Fruit fly (Drosophila melanogaster) whole organism, embryonic: ENCODE data around the gene Pdh.

Experiments
- Adf1 ChIP-seq: fragments of 200-800 bp; sonication (Bioruptor generic); IDR thresholded peaks from 2 replicates; pipeline ENCODE4 v1.3.6; 2022; ENCODE audit warnings: missing biosample characterization, missing genetic modification characterization
- Asciz ChIP-seq: fragments of 200-800 bp; sonication (Bioruptor generic); optimal IDR thresholded peaks from 2 replicates; lab custom pipeline; 2017; ENCODE audit warnings: missing biosample characterization, mild to moderate bottlenecking, missing genetic modification characterization, missing genetic modification reagents
- Atf3 ChIP-seq: fragments of 200-800 bp; sonication (Bioruptor generic); optimal IDR thresholded peaks from 3 replicates; lab custom pipeline; 2016; ENCODE audit warnings: missing biosample characterization, missing genetic modification characterization
- Blimp-1 ChIP-seq: fragments of 200-800 bp; sonication (Bioruptor generic); optimal IDR thresholded peaks from 3 replicates; lab custom pipeline; 2018; ENCODE audit warnings: missing biosample characterization, missing genetic modification characterization, mild to moderate bottlenecking, moderate library complexity, missing genetic modification reagents
- CG11093 ChIP-seq: fragments of 200-800 bp; sonication (Bioruptor generic); IDR thresholded peaks from 3 replicates; pipeline ENCODE4 v1.3.6; 2022; ENCODE audit warnings: missing biosample characterization, missing genetic modification characterization
- CG12769 ChIP-seq: fragments of 200-800 bp; sonication (Bioruptor generic); optimal IDR thresholded peaks from 2 replicates; lab custom pipeline; 2019; ENCODE audit warnings: missing biosample characterization, mild to moderate bottlenecking, missing genetic modification characterization, moderate library complexity
- CG12942 ChIP-seq: fragments of 200-800 bp; sonication (Bioruptor generic); optimal IDR thresholded peaks from 3 replicates; lab custom pipeline; 2016; ENCODE audit warnings: missing biosample characterization, missing genetic modification characterization
- CG14014 ChIP-seq: fragments of 200-800 bp; sonication (Bioruptor generic); IDR thresholded peaks from 2 replicates; pipeline ENCODE4 v1.3.6; 2022; ENCODE audit warnings: missing biosample characterization, missing genetic modification characterization
- CG14441 ChIP-seq: fragments of 200-800 bp; sonication (Bioruptor generic); IDR thresholded peaks from 2 replicates; pipeline ENCODE4 v1.3.6; 2022; ENCODE audit warnings: missing biosample characterization, missing genetic modification characterization
- CG15514 ChIP-seq: fragments of 200-800 bp; sonication (Bioruptor generic); optimal IDR thresholded peaks from 3 replicates; lab custom pipeline; 2017; ENCODE audit warnings: missing biosample characterization, missing genetic modification characterization, mild to moderate bottlenecking, moderate library complexity, missing genetic modification reagents
- CG17385 ChIP-seq: fragments of 200-800 bp; sonication (Bioruptor generic); optimal IDR thresholded peaks from 3 replicates; lab custom pipeline; 2018; ENCODE audit warnings: missing biosample characterization, mild to moderate bottlenecking, missing genetic modification characterization
- CG17568 ChIP-seq: fragments of 200-800 bp; sonication (Bioruptor generic); optimal IDR thresholded peaks from 2 replicates; lab custom pipeline; 2018; ENCODE audit warnings: missing biosample characterization, mild to moderate bottlenecking, missing genetic modification characterization, moderate library complexity
- CG17612 ChIP-seq: fragments of 200-800 bp; sonication (Bioruptor generic); IDR thresholded peaks from 2 replicates; pipeline ENCODE4 v1.3.6; 2022; ENCODE audit warnings: missing biosample characterization, missing genetic modification characterization
- CG17912 ChIP-seq: fragments of 200-800 bp; sonication (Bioruptor generic); optimal IDR thresholded peaks from 2 replicates; lab custom pipeline; 2018; ENCODE audit warnings: missing biosample characterization, mild to moderate bottlenecking, missing genetic modification characterization
- CG2120 ChIP-seq: fragments of 200-800 bp; sonication (Bioruptor generic); optimal IDR thresholded peaks from 3 replicates; lab custom pipeline; 2016; ENCODE audit warnings: missing biosample characterization, missing genetic modification characterization
- CG32532 ChIP-seq: fragments of 200-800 bp; sonication (Bioruptor generic); IDR thresholded peaks from 2 replicates; pipeline ENCODE4 v1.3.6; 2022; ENCODE audit warnings: missing biosample characterization, missing genetic modification characterization
- CG32772 ChIP-seq: fragments of 200-800 bp; sonication (Bioruptor generic); IDR thresholded peaks from 2 replicates; pipeline ENCODE4 v1.3.6; 2022; ENCODE audit warnings: missing biosample characterization, missing genetic modification characterization
- CG33557 ChIP-seq: fragments of 200-800 bp; sonication (Bioruptor generic); optimal IDR thresholded peaks from 2 replicates; lab custom pipeline; 2019; ENCODE audit warnings: missing biosample characterization, mild to moderate bottlenecking, missing genetic modification characterization, moderate library complexity
- CG5953 ChIP-seq: fragments of 200-800 bp; sonication (Bioruptor generic); IDR thresholded peaks from 2 replicates; pipeline ENCODE4 v1.3.6; 2022; ENCODE audit warnings: missing biosample characterization, missing genetic modification characterization
- CG6254 ChIP-seq: fragments of 200-800 bp; sonication (Bioruptor generic); optimal IDR thresholded peaks from 3 replicates; lab custom pipeline; 2017; ENCODE audit warnings: mild to moderate bottlenecking, missing biosample characterization, missing genetic modification reagents, missing genetic modification characterization
- CG6791 ChIP-seq: fragments of 200-800 bp; sonication (Bioruptor generic); IDR thresholded peaks from 3 replicates; pipeline ENCODE4 v1.3.6; 2022; ENCODE audit warnings: missing biosample characterization, missing genetic modification characterization; ENCODE audit not compliant: partially characterized antibody
- CG7839 ChIP-seq: fragments of 200-800 bp; sonication (Bioruptor generic); optimal IDR thresholded peaks from 3 replicates; lab custom pipeline; 2018; ENCODE audit warnings: missing biosample characterization, mild to moderate bottlenecking, missing genetic modification characterization, moderate library complexity
- CG9727 ChIP-seq: fragments of 200-800 bp; sonication (Bioruptor generic); optimal IDR thresholded peaks from 3 replicates; lab custom pipeline; 2017; ENCODE audit warnings: missing biosample characterization, mild to moderate bottlenecking, missing genetic modification characterization
- D19B ChIP-seq: fragments of 200-800 bp; sonication (Bioruptor generic); optimal IDR thresholded peaks from 2 replicates; lab custom pipeline; 2017; ENCODE audit warnings: missing biosample characterization, mild to moderate bottlenecking, missing genetic modification characterization
- Dll ChIP-seq: fragments of 200-800 bp; sonication (Bioruptor generic); IDR thresholded peaks from 4 replicates; pipeline ENCODE4 v1.3.6; 2022; ENCODE audit warnings: missing biosample characterization, missing genetic modification characterization; ENCODE audit not compliant: partially characterized antibody
- Doc2 ChIP-seq: fragments of 200-800 bp; sonication (Bioruptor generic); IDR thresholded peaks from 2 replicates; pipeline ENCODE4 v1.3.6; 2022; ENCODE audit warnings: missing biosample characterization, missing genetic modification characterization
- Drgx ChIP-seq: fragments of 200-800 bp; sonication (Bioruptor generic); IDR thresholded peaks from 2 replicates; pipeline ENCODE4 v1.3.6; 2022; ENCODE audit warnings: missing biosample characterization, missing genetic modification characterization
- ERR ChIP-seq: fragments of 200-800 bp; sonication (Bioruptor generic); optimal IDR thresholded peaks from 2 replicates; lab custom pipeline; 2016; ENCODE audit warnings: missing biosample characterization, missing genetic modification characterization
- Mes4 ChIP-seq: fragments of 200-800 bp; sonication (Bioruptor generic); optimal IDR thresholded peaks from 2 replicates; lab custom pipeline; 2016; ENCODE audit warnings: missing biosample characterization, missing genetic modification characterization
- NFAT ChIP-seq: fragments of 200-800 bp; sonication (Bioruptor generic); IDR thresholded peaks from 2 replicates; pipeline ENCODE4 v1.3.6; 2022; ENCODE audit warnings: missing biosample characterization, missing genetic modification characterization
- Stat92E ChIP-seq, 3 experiments: fragments of >200 bp in 2 of 3; fragments of 200-800 bp in 1 of 3; sonication (Bioruptor generic) in 1 of 3; optimal IDR thresholded peaks; 2 replicates each; lab custom pipeline; 2017 to 2019; ENCODE audit warnings: missing biosample characterization in 3 of 3, missing genetic modification characterization in 3 of 3, mild to moderate bottlenecking in 1 of 3, moderate library complexity in 1 of 3
- ara ChIP-seq: fragments of 200-800 bp; sonication (Bioruptor generic); IDR thresholded peaks from 2 replicates; pipeline ENCODE4 v1.3.6; 2022; ENCODE audit warnings: missing biosample characterization, missing genetic modification characterization
- bbx ChIP-seq: fragments of 200-800 bp; sonication (Bioruptor generic); IDR thresholded peaks from 2 replicates; pipeline ENCODE4 v1.3.6; 2022; ENCODE audit warnings: missing biosample characterization, missing genetic modification characterization; ENCODE audit not compliant: partially characterized antibody
- cato ChIP-seq: fragments of 200-800 bp; sonication (Bioruptor generic); optimal IDR thresholded peaks from 2 replicates; lab custom pipeline; 2016; ENCODE audit warnings: missing biosample characterization, missing genetic modification characterization, borderline replicate concordance
- caup ChIP-seq: fragments of 200-800 bp; sonication (Bioruptor generic); optimal IDR thresholded peaks from 3 replicates; lab custom pipeline; 2017; ENCODE audit warnings: missing biosample characterization, mild to moderate bottlenecking, missing genetic modification characterization, moderate library complexity; ENCODE audit not compliant: severe bottlenecking
- croc ChIP-seq: fragments of 200-800 bp; sonication (Bioruptor generic); conservative IDR thresholded peaks from 3 replicates; pipeline ENCODE4 v1.3.6; 2022; ENCODE audit warnings: missing biosample characterization, missing genetic modification characterization
- ems ChIP-seq: fragments of 200-800 bp; sonication (Bioruptor generic); optimal IDR thresholded peaks from 3 replicates; lab custom pipeline; 2016; ENCODE audit warnings: missing biosample characterization, missing genetic modification characterization
- fru ChIP-seq: fragments of >200 bp; optimal IDR thresholded peaks from 2 replicates; lab custom pipeline; 2017
- gcm2 ChIP-seq: fragments of 200-800 bp; sonication (Bioruptor generic); optimal IDR thresholded peaks from 2 replicates; lab custom pipeline; 2016; ENCODE audit warnings: missing biosample characterization, missing genetic modification characterization
- gem ChIP-seq: fragments of 200-800 bp; sonication (Bioruptor generic); optimal IDR thresholded peaks from 2 replicates; lab custom pipeline; 2019; ENCODE audit warnings: missing biosample characterization, mild to moderate bottlenecking, missing genetic modification characterization, moderate library complexity
- h ChIP-seq: fragments of >200 bp; optimal IDR thresholded peaks from 2 replicates; lab custom pipeline; 2017
- maf-S ChIP-seq: fragments of 200-800 bp; sonication (Bioruptor generic); optimal IDR thresholded peaks from 2 replicates; lab custom pipeline; 2016; ENCODE audit warnings: missing biosample characterization, missing genetic modification characterization
- mld ChIP-seq: fragments of 200-800 bp; sonication (Bioruptor generic); IDR thresholded peaks from 3 replicates; pipeline ENCODE4 v1.3.6; 2022; ENCODE audit warnings: missing biosample characterization, missing genetic modification characterization; ENCODE audit not compliant: partially characterized antibody
- nerfin-2 ChIP-seq: fragments of 200-800 bp; sonication (Bioruptor generic); IDR thresholded peaks from 2 replicates; pipeline ENCODE4 v1.3.6; 2022; ENCODE audit warnings: missing biosample characterization, missing genetic modification characterization; ENCODE audit not compliant: partially characterized antibody
- otp ChIP-seq: fragments of 200-800 bp; sonication (Bioruptor generic); IDR thresholded peaks from 3 replicates; pipeline ENCODE4, ENCODE4 v1.3.6; 2022; ENCODE audit warnings: missing biosample characterization, missing genetic modification characterization
- psq ChIP-seq: fragments of 200-800 bp; sonication (Bioruptor generic); optimal IDR thresholded peaks from 2 replicates; lab custom pipeline; 2017; ENCODE audit warnings: missing biosample characterization, missing genetic modification characterization
- ttk ChIP-seq: fragments of 200-800 bp; sonication (Bioruptor generic); IDR thresholded peaks from 2 replicates; pipeline ENCODE4 v2.1.2; 2022; ENCODE audit warnings: missing biosample characterization, missing genetic modification characterization
- unpg ChIP-seq: fragments of 200-800 bp; sonication (Bioruptor generic); optimal IDR thresholded peaks from 3 replicates; lab custom pipeline; 2018; ENCODE audit warnings: missing biosample characterization, mild to moderate bottlenecking, missing genetic modification characterization, moderate library complexity
- wek ChIP-seq: fragments of 200-800 bp; sonication (Bioruptor generic); optimal IDR thresholded peaks from 3 replicates; lab custom pipeline; 2018; ENCODE audit warnings: missing biosample characterization, mild to moderate bottlenecking, missing genetic modification characterization, moderate library complexity
- yki ChIP-seq: fragments of >200 bp; optimal IDR thresholded peaks from 3 replicates; lab custom pipeline; 2018

The Pdh gene

DNA sequence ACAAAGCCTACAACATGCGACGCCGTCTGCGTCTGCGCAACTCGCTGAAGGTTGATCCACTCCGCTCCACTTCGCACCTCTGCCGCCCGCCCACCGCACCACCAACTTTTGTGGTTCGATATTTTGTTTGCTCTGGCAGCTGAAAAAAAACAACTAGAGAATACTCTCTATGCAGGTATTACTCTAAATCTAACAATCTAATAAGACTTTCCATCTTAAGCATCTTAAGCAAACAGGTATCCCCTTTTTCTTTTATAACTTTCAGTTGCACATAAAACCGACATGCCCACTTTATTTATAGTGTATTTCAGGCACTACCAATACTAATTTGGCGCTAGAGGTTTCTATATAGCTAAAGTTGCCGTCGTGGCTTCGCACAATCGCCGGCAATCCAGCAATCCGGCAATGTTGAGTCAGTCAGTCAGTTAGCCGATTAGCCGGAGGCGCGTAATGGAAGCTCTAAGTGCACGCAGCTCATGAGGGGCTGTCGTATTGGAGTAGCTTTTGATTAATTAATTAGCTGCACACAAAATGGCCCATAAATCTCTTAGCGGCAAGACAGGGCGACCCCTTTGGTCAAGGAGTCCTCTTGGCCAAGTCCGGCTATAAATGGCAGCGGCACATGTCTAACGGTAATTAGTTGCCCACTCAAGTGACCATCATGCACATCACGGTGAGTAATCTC is 25.7 kb downstream of the Pdh start, which contains the start of gene CG13058 (continued):
- TF ChIP-seq CG12942 (GFP tag; lab: Kevin White, UChicago) (peak; percentile 45), wek (GFP tag; lab: Kevin White, UChicago) (no peak), CG14014 (peak; percentile 82), Doc2 (GFP tag; lab: Robert Waterston, UW) (peak; percentile 15; the same call in 1 of the 2 replicates), maf-S (GFP tag; lab: Kevin White, UChicago) (peak; percentile 16), gcm2 (GFP tag; lab: Kevin White, UChicago) (no peak), nerfin-2 (GFP tag; lab: Robert Waterston, UW) (no peak), NFAT (GFP tag; lab: Robert Waterston, UW) (no peak), D19B (no peak), CG5953 (GFP tag; lab: Robert Waterston, UW) (no peak), CG17912 (GFP tag; lab: Kevin White, UChicago) (no peak), CG14441 (GFP tag; lab: Robert Waterston, UW) (0 out of 2 replicates have a peak, but pooled peaks have one; percentile 41), ara (no peak), bbx (GFP tag; lab: Robert Waterston, UW) (no peak), unpg (GFP tag; lab: Kevin White, UChicago) (peak; percentile 67), gem (tag; lab: Kevin White, UChicago) (peak; percentile 80), CG6791 (GFP tag; lab: Robert Waterston, UW) (no peak), Adf1 (GFP tag; lab: Robert Waterston, UW) (peak; percentile 46), psq (GFP tag; lab: Kevin White, UChicago) (no peak), Mes4 (GFP tag; lab: Kevin White, UChicago) (peak; percentile 25), mld (GFP tag; lab: Robert Waterston, UW) (no peak), ERR (GFP tag; lab: Kevin White, UChicago) (no peak), Atf3 (GFP tag; lab: Kevin White, UChicago) (peak; percentile 44), Blimp-1 (GFP tag; lab: Kevin White, UChicago) (no peak), CG12769 (tag; lab: Kevin White, UChicago) (peak; percentile 84), fru (no peak), CG6254 (GFP tag; lab: Kevin White, UChicago) (no peak), CG15514 (GFP tag; lab: Kevin White, UChicago) (peak; percentile 51), CG32772 (GFP tag; lab: Robert Waterston, UW) (no peak), CG9727 (GFP tag; lab: Kevin White, UChicago) (peak; percentile 38), CG17385 (GFP tag; lab: Kevin White, UChicago) (peak; percentile 64), Asciz (GFP tag; lab: Kevin White, UChicago) (no peak), h (lab: Kevin White, UChicago) (no peak), CG33557 (GFP tag; lab: Kevin White, UChicago) (no peak), CG11093 (GFP tag; lab: Robert Waterston, UW) (no peak), Stat92E (GFP tag; optimal IDR thresholded peaks at IDR 0.05; lab: Kevin White, UChicago) (no peak), Drgx (GFP tag; lab: Robert Waterston, UW) (peak; percentile 65), CG17568 (GFP tag; lab: Kevin White, UChicago) (no peak), yki (lab: Kevin White, UChicago) (no peak), cato (GFP tag; lab: Kevin White, UChicago) (no peak), CG32532 (GFP tag; lab: Robert Waterston, UW) (no peak), Dll (GFP tag; lab: Robert Waterston, UW) (no peak), caup (GFP tag; lab: Kevin White, UChicago) (peak; percentile 62), ttk (GFP tag; lab: Robert Waterston, UW) (peak; percentile 44), ems (GFP tag; lab: Kevin White, UChicago) (no peak), otp (GFP tag; lab: Robert Waterston, UW) (peak; percentile 71), CG2120 (GFP tag; lab: Kevin White, UChicago) (peak; percentile 77), croc (no peak), CG17612 (GFP tag; lab: Robert Waterston, UW) (no peak), CG7839 (tag; lab: Kevin White, UChicago) (peak; percentile 71)
